Worm (Caenorhabditis elegans) whole organism, late embryonic: ENCODE results near the gene sru-22.

Experiments
- C08G9.2 ChIP-seq: sonication (generic microtip); optimal IDR thresholded peaks from 2 replicates; lab custom pipeline; 2016; ENCODE audit warnings: mild to moderate bottlenecking, missing genetic modification characterization, moderate library complexity, missing compliant biosample characterization
- F13H6.1 ChIP-seq: sonication (generic microtip); optimal IDR thresholded peaks from 2 replicates; lab custom pipeline; 2016; ENCODE audit warnings: missing genetic modification characterization, missing compliant biosample characterization
- T23F11.4 ChIP-seq: fragments of 200-800 bp; sonication (Bioruptor generic); optimal IDR thresholded peaks from 2 replicates; lab custom pipeline; 2018; ENCODE audit warnings: mild to moderate bottlenecking, missing genetic modification characterization, missing compliant biosample characterization
- Y22D7AL.16 ChIP-seq: sonication (generic microtip); optimal IDR thresholded peaks from 2 replicates; lab custom pipeline; 2016; ENCODE audit warnings: missing genetic modification characterization, missing compliant biosample characterization
- ama-1 ChIP-seq: fragments of 150-350 bp; optimal IDR thresholded peaks from 2 replicates; lab custom pipeline; 2014
- ceh-14 ChIP-seq: sonication (generic microtip); optimal IDR thresholded peaks from 2 replicates; lab custom pipeline; 2016; ENCODE audit warnings: missing genotype, missing genetic modification characterization, missing compliant biosample characterization
- ceh-18 ChIP-seq: sonication (generic microtip); optimal IDR thresholded peaks from 2 replicates; lab custom pipeline; 2016; ENCODE audit warnings: missing genetic modification characterization, missing compliant biosample characterization
- ceh-2 ChIP-seq: sonication (generic microtip); optimal IDR thresholded peaks from 2 replicates; lab custom pipeline; 2016; ENCODE audit warnings: missing genotype, missing genetic modification characterization, missing compliant biosample characterization
- ceh-30 ChIP-seq: fragments of 150-350 bp; optimal IDR thresholded peaks from 2 replicates; lab custom pipeline; 2014; ENCODE audit warnings: missing biosample characterization, missing genetic modification characterization
- ceh-45 ChIP-seq: fragments of 200-800 bp; sonication (Bioruptor generic); IDR thresholded peaks from 2 replicates; pipeline ENCODE4 v1.3.6; 2022; ENCODE audit warnings: missing genetic modification reagents, missing genetic modification characterization, missing compliant biosample characterization
- ceh-6 ChIP-seq: fragments of 200-800 bp; sonication (Bioruptor generic); optimal IDR thresholded peaks from 2 replicates; lab custom pipeline; 2018; ENCODE audit warnings: mild to moderate bottlenecking, missing genetic modification characterization, missing compliant biosample characterization
- ceh-9 ChIP-seq: sonication (generic microtip); optimal IDR thresholded peaks from 2 replicates; lab custom pipeline; 2016; ENCODE audit warnings: mild to moderate bottlenecking, missing genetic modification characterization, inconsistent platforms, missing compliant biosample characterization
- che-1 ChIP-seq: sonication (generic microtip); optimal IDR thresholded peaks from 2 replicates; lab custom pipeline; 2016; ENCODE audit warnings: mild to moderate bottlenecking, missing genetic modification characterization, missing compliant biosample characterization
- dmd-4 ChIP-seq: sonication (generic microtip); optimal IDR thresholded peaks from 2 replicates; lab custom pipeline; 2016; ENCODE audit warnings: borderline replicate concordance, missing genetic modification characterization, missing compliant biosample characterization
- elt-2 ChIP-seq: sonication (generic microtip); optimal IDR thresholded peaks from 2 replicates; lab custom pipeline; 2016; ENCODE audit warnings: missing genetic modification reagents, missing genetic modification characterization, missing compliant biosample characterization
- elt-4 ChIP-seq: sonication (generic microtip); optimal IDR thresholded peaks from 2 replicates; lab custom pipeline; 2016; ENCODE audit warnings: missing genetic modification characterization, missing compliant biosample characterization
- ets-4 ChIP-seq: sonication (generic microtip); optimal IDR thresholded peaks from 2 replicates; lab custom pipeline; 2016; ENCODE audit warnings: missing genetic modification characterization, missing compliant biosample characterization
- eyg-1 ChIP-seq: sonication (generic microtip); optimal IDR thresholded peaks from 2 replicates; lab custom pipeline; 2016; ENCODE audit warnings: missing genotype, missing genetic modification characterization, missing compliant biosample characterization
- fax-1 ChIP-seq: sonication (generic microtip); optimal IDR thresholded peaks from 2 replicates; lab custom pipeline; 2016; ENCODE audit warnings: missing genotype, missing genetic modification characterization, missing compliant biosample characterization
- fkh-6 ChIP-seq: sonication (generic microtip); optimal IDR thresholded peaks from 2 replicates; lab custom pipeline; 2016; ENCODE audit warnings: missing genetic modification characterization, missing compliant biosample characterization
- gmeb-2 ChIP-seq: sonication (generic microtip); optimal IDR thresholded peaks from 2 replicates; lab custom pipeline; 2016; ENCODE audit warnings: missing genetic modification characterization, inconsistent platforms, missing compliant biosample characterization
- hlh-13 ChIP-seq: fragments of 200-800 bp; sonication (Bioruptor generic); optimal IDR thresholded peaks from 2 replicates; lab custom pipeline; 2018; ENCODE audit warnings: mild to moderate bottlenecking, missing genetic modification characterization, missing compliant biosample characterization
- hlh-15 ChIP-seq: sonication (generic microtip); optimal IDR thresholded peaks from 2 replicates; lab custom pipeline; 2016; ENCODE audit warnings: missing genetic modification characterization, missing compliant biosample characterization
- lim-6 ChIP-seq: sonication (generic microtip); optimal IDR thresholded peaks from 2 replicates; lab custom pipeline; 2016; ENCODE audit warnings: missing genetic modification characterization, missing compliant biosample characterization
- lin-11 ChIP-seq: fragments of 200-800 bp; sonication (Bioruptor generic); optimal IDR thresholded peaks from 2 replicates; lab custom pipeline; 2018; ENCODE audit warnings: mild to moderate bottlenecking, missing genetic modification characterization, missing compliant biosample characterization
- madf-2 ChIP-seq: sonication (generic microtip); optimal IDR thresholded peaks from 2 replicates; lab custom pipeline; 2017; ENCODE audit warnings: missing genetic modification characterization, missing compliant biosample characterization
- mec-3 ChIP-seq: sonication (generic microtip); optimal IDR thresholded peaks from 2 replicates; lab custom pipeline; 2016; ENCODE audit warnings: borderline replicate concordance, missing genetic modification characterization, missing compliant biosample characterization
- nfya-1 ChIP-seq: sonication (generic microtip); optimal IDR thresholded peaks from 2 replicates; lab custom pipeline; 2017; ENCODE audit warnings: missing genetic modification characterization, mild to moderate bottlenecking, missing compliant biosample characterization, antibody characterized with exemption, moderate library complexity
- npax-4 ChIP-seq: sonication (generic microtip); optimal IDR thresholded peaks from 2 replicates; lab custom pipeline; 2016; ENCODE audit warnings: missing genetic modification characterization, missing compliant biosample characterization
- odd-2 ChIP-seq: sonication (generic microtip); optimal IDR thresholded peaks from 2 replicates; lab custom pipeline; 2017; ENCODE audit warnings: antibody characterized with exemption, mild to moderate bottlenecking, missing genetic modification characterization, missing compliant biosample characterization
- pag-3 ChIP-seq: sonication (generic microtip); optimal IDR thresholded peaks from 2 replicates; lab custom pipeline; 2016; ENCODE audit warnings: missing compliant biosample characterization, missing genetic modification characterization, borderline replicate concordance
- pat-9 ChIP-seq: fragments of 200-800 bp; sonication (Bioruptor generic); optimal IDR thresholded peaks from 2 replicates; lab custom pipeline; 2018; ENCODE audit warnings: mild to moderate bottlenecking, missing genetic modification characterization, moderate library complexity, missing compliant biosample characterization
- pha-2 ChIP-seq: sonication (generic microtip); optimal IDR thresholded peaks from 2 replicates; lab custom pipeline; 2017; ENCODE audit warnings: mild to moderate bottlenecking, missing genetic modification characterization, missing compliant biosample characterization
- pros-1 ChIP-seq: fragments of 150-350 bp; optimal IDR thresholded peaks from 2 replicates; lab custom pipeline; 2014; ENCODE audit warnings: missing biosample characterization, missing genetic modification reagents, missing genetic modification characterization
- rnt-1 ChIP-seq: sonication (generic microtip); optimal IDR thresholded peaks from 2 replicates; lab custom pipeline; 2016; ENCODE audit warnings: missing genetic modification characterization, missing compliant biosample characterization
- sdc-2 ChIP-seq: sonication (generic microtip); optimal IDR thresholded peaks from 2 replicates; lab custom pipeline; 2016; ENCODE audit warnings: missing genotype, missing genetic modification characterization, missing compliant biosample characterization
- sox-4 ChIP-seq: sonication (generic microtip); optimal IDR thresholded peaks from 2 replicates; lab custom pipeline; 2017; ENCODE audit warnings: mild to moderate bottlenecking, missing genetic modification characterization, inconsistent platforms, missing compliant biosample characterization
- syd-9 ChIP-seq: sonication (generic microtip); optimal IDR thresholded peaks from 2 replicates; lab custom pipeline; 2016; ENCODE audit warnings: mild to moderate bottlenecking, missing genetic modification characterization, moderate library complexity, missing compliant biosample characterization
- unc-3 ChIP-seq, 2 experiments: fragments of 200-800 bp in 1 of 2; sonication (Bioruptor generic) in 1 of 2; sonication (generic microtip) in 1 of 2; conservative IDR thresholded peaks in 1 of 2; optimal IDR thresholded peaks in 1 of 2; 2 replicates each; pipeline versions ENCODE4 v1.3.6 to Lab custom; 2016 to 2022; ENCODE audit warnings: missing compliant biosample characterization in 2 of 2, missing genetic modification characterization in 2 of 2, missing genetic modification reagents in 1 of 2
- unc-42 ChIP-seq: sonication (generic microtip); optimal IDR thresholded peaks from 2 replicates; lab custom pipeline; 2016; ENCODE audit warnings: missing genotype, missing genetic modification characterization, missing compliant biosample characterization
- unc-55 ChIP-seq: sonication (generic microtip); optimal IDR thresholded peaks from 2 replicates; lab custom pipeline; 2017; ENCODE audit warnings: missing biosample characterization, missing genetic modification reagents, missing genetic modification characterization
- unc-86 ChIP-seq: sonication (generic microtip); optimal IDR thresholded peaks from 2 replicates; lab custom pipeline; 2016; ENCODE audit warnings: missing genetic modification characterization, missing compliant biosample characterization
- zip-5 ChIP-seq: sonication (generic microtip); optimal IDR thresholded peaks from 2 replicates; lab custom pipeline; 2016; ENCODE audit warnings: missing genetic modification characterization, missing compliant biosample characterization
- ztf-16 ChIP-seq: sonication (generic microtip); optimal IDR thresholded peaks from 2 replicates; lab custom pipeline; 2017; ENCODE audit warnings: missing genetic modification characterization, missing compliant biosample characterization

The sru-22 gene

DNA sequence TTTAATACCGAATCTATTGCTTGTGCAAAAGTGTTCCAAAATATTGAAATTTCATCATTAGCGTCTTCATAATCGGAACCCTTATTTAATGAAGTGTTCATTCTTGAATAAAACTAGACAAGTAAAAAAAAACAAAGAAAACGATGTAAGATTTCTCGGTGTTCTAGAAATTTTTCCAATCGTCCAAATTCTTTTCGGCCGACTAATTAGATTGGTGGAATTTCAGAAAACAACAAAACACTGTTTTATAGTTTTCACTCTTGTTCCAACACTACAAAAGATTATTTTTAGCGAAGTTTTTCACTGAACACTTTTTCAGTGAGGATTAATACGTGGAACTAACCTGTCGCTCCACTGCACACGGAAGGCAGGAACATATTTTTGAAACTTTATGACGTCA lies 22.0 kb downstream of the sru-22 start, which contains the start of gene srw-56:
srw-56 (minus strand) TSS at position 101 of the 400 bp plus-strand sequence.
- TF ChIP-seq ceh-18 (tag; lab: Kevin White, UChicago), result no peak
- TF ChIP-seq fkh-6 (tag; lab: Kevin White, UChicago), result no peak
- TF ChIP-seq elt-2 (tag; lab: Kevin White, UChicago), result no peak
- no peak for TF ChIP-seq gmeb-2 (tag; lab: Kevin White, UChicago)
- no peak for TF ChIP-seq unc-86 (tag; lab: Kevin White, UChicago)
- TF ChIP-seq unc-3 (GFP tag; conservative IDR thresholded peaks at IDR 0.05; lab: Robert Waterston, UW), result no peak
- no peak for TF ChIP-seq unc-3 (tag; optimal IDR thresholded peaks at IDR 0.05; lab: Kevin White, UChicago)
- TF ChIP-seq sdc-2 (tag; lab: Kevin White, UChicago), result no peak
- no peak for TF ChIP-seq C08G9.2
- no peak for TF ChIP-seq eyg-1 (tag; lab: Kevin White, UChicago)
- TF ChIP-seq ceh-9 (tag; lab: Kevin White, UChicago), result no peak
- no peak for TF ChIP-seq lin-11
- TF ChIP-seq Y22D7AL.16 (tag; lab: Kevin White, UChicago), result no peak
- no peak for TF ChIP-seq zip-5 (tag; lab: Kevin White, UChicago)
- no peak for TF ChIP-seq unc-42 (tag; lab: Kevin White, UChicago)
- TF ChIP-seq ceh-30 (tag; lab: Kevin White, UChicago), result no peak
- TF ChIP-seq T23F11.4 (GFP tag; lab: Kevin White, UChicago), result no peak
- no peak for TF ChIP-seq ceh-14 (tag; lab: Kevin White, UChicago)
- no peak for TF ChIP-seq lim-6
- no peak for TF ChIP-seq pros-1
- TF ChIP-seq pha-2 (tag; lab: Kevin White, UChicago), result no peak

- TF ChIP-seq lin-11 (no peak), mec-3 (tag; lab: Kevin White, UChicago) (no peak), npax-4 (tag; lab: Kevin White, UChicago) (no peak), ets-4 (tag; lab: Kevin White, UChicago) (no peak), ceh-18 (tag; lab: Kevin White, UChicago) (no peak), unc-42 (tag; lab: Kevin White, UChicago) (no peak), gmeb-2 (tag; lab: Kevin White, UChicago) (no peak), hlh-15 (tag; lab: Kevin White, UChicago) (no peak), unc-55 (no peak), ceh-6 (no peak), pha-2 (tag; lab: Kevin White, UChicago) (no peak), hlh-13 (GFP tag; lab: Kevin White, UChicago) (no peak), ceh-30 (tag; lab: Kevin White, UChicago) (no peak), ceh-2 (tag; lab: Kevin White, UChicago) (no peak), fax-1 (tag; lab: Kevin White, UChicago) (no peak), fkh-6 (tag; lab: Kevin White, UChicago) (no peak), ceh-45 (GFP tag; lab: Robert Waterston, UW) (no peak)
These were observed 23.8 kb downstream of the sru-22 start, which contains the start of gene srw-59 for ce11 chrV:15950903-15951302. Gene srw-59, minus strand, starts transcription at chrV:15951003.

ce11 chrV:15943125-15943524 lies 31.6 kb downstream of the sru-22 start, which contains the start of gene srw-53:
Gene srw-53, plus strand, starts transcription at chrV:15943425.
- no peak for TF ChIP-seq rnt-1 (tag; lab: Kevin White, UChicago)
- TF ChIP-seq ceh-45 (GFP tag; lab: Robert Waterston, UW), result no peak
- TF ChIP-seq ztf-16 (tag; lab: Kevin White, UChicago), result no peak
- TF ChIP-seq, all 69 proteins: peak for 0

- TF ChIP-seq F13H6.1 (tag; lab: Kevin White, UChicago) (no peak), ama-1 (lab: Kevin White, UChicago) (no peak), sox-4 (tag; lab: Kevin White, UChicago) (no peak), dmd-4 (tag; lab: Kevin White, UChicago) (no peak), rnt-1 (tag; lab: Kevin White, UChicago) (no peak), syd-9 (tag; lab: Kevin White, UChicago) (no peak), pag-3 (tag; lab: Kevin White, UChicago) (no peak), lin-11 (no peak), nfya-1 (tag; lab: Kevin White, UChicago) (no peak), fkh-6 (tag; lab: Kevin White, UChicago) (no peak), npax-4 (tag; lab: Kevin White, UChicago) (no peak), che-1 (tag; lab: Kevin White, UChicago) (no peak), unc-55 (no peak), unc-3 (GFP tag; conservative IDR thresholded peaks at IDR 0.05; lab: Robert Waterston, UW) (no peak), unc-3 (tag; optimal IDR thresholded peaks at IDR 0.05; lab: Kevin White, UChicago) (no peak), madf-2 (tag; lab: Kevin White, UChicago) (no peak), pat-9 (tag; lab: Kevin White, UChicago) (no peak), elt-4 (no peak), eyg-1 (tag; lab: Kevin White, UChicago) (no peak), odd-2 (tag; lab: Kevin White, UChicago) (no peak), Y22D7AL.16 (tag; lab: Kevin White, UChicago) (no peak)
These were observed 34.5 kb downstream of the sru-22 start, which contains the start of gene srw-55 for ce11 chrV:15940254-15940653. Gene srw-55, minus strand, starts transcription at chrV:15940354.
